Worm (Caenorhabditis elegans) whole organism, young adult: ENCODE measurements around the gene F38B7.10.

Source experiments
- D2030.7 ChIP-seq: fragments of 200-800 bp; sonication (Bioruptor generic); IDR thresholded peaks from 2 replicates; pipeline ENCODE4 v1.3.6; 2022; ENCODE audit warnings: missing genetic modification reagents, missing genetic modification characterization, missing compliant biosample characterization
- F33H1.4 ChIP-seq: fragments of 200-800 bp; sonication (Bioruptor generic); IDR thresholded peaks from 2 replicates; pipeline ENCODE4 v1.3.6; 2022; ENCODE audit warnings: missing genetic modification reagents, missing genetic modification characterization, missing compliant biosample characterization
- F57A8.1 ChIP-seq: fragments of 200-800 bp; sonication (Bioruptor generic); optimal IDR thresholded peaks from 2 replicates; lab custom pipeline; 2018; ENCODE audit warnings: mild to moderate bottlenecking, missing genetic modification characterization, moderate library complexity, missing compliant biosample characterization
- F57C9.4 ChIP-seq: sonication (generic microtip); optimal IDR thresholded peaks from 2 replicates; lab custom pipeline; 2017; ENCODE audit warnings: mild to moderate bottlenecking, missing genetic modification characterization, missing compliant biosample characterization
- K12H6.12 ChIP-seq: fragments of 200-800 bp; sonication (Bioruptor generic); optimal IDR thresholded peaks from 2 replicates; lab custom pipeline; 2018; ENCODE audit warnings: mild to moderate bottlenecking, missing genetic modification characterization, missing compliant biosample characterization
- T26A5.8 ChIP-seq: sonication (generic microtip); optimal IDR thresholded peaks from 2 replicates; lab custom pipeline; 2016; ENCODE audit warnings: missing genetic modification characterization, missing compliant biosample characterization
- Y53G8AR.9 ChIP-seq: fragments of 200-800 bp; sonication (Bioruptor generic); conservative IDR thresholded peaks from 2 replicates; pipeline ENCODE4 v1.3.6; 2022; ENCODE audit warnings: missing genetic modification reagents, missing genetic modification characterization, missing compliant biosample characterization
- aptf-3 ChIP-seq: fragments of 200-800 bp; sonication (Bioruptor generic); IDR thresholded peaks from 2 replicates; pipeline ENCODE4 v1.3.6; 2022; ENCODE audit warnings: missing genetic modification characterization, missing compliant biosample characterization
- ccch-3 ChIP-seq: fragments of 200-800 bp; sonication (Bioruptor generic); optimal IDR thresholded peaks from 2 replicates; lab custom pipeline; 2018; ENCODE audit warnings: mild to moderate bottlenecking, missing genetic modification characterization, missing compliant biosample characterization
- cebp-1 ChIP-seq, 2 experiments: fragments of 200-800 bp in 1 of 2; sonication (Bioruptor generic) in 1 of 2; sonication (generic microtip) in 1 of 2; IDR thresholded peaks in 1 of 2; optimal IDR thresholded peaks in 1 of 2; 2 replicates each; pipeline versions ENCODE4 v1.3.6 to Lab custom; 2017 to 2022; ENCODE audit warnings: missing compliant biosample characterization in 2 of 2, missing genetic modification characterization in 2 of 2, mild to moderate bottlenecking in 1 of 2, missing genetic modification reagents in 1 of 2, moderate library complexity in 1 of 2
- cebp-2 ChIP-seq: fragments of 200-800 bp; sonication (Bioruptor generic); IDR thresholded peaks from 2 replicates; pipeline ENCODE4 v1.3.6; 2022; ENCODE audit warnings: missing genetic modification characterization, missing compliant biosample characterization
- ceh-79 ChIP-seq: sonication (generic microtip); optimal IDR thresholded peaks from 2 replicates; lab custom pipeline; 2017; ENCODE audit warnings: mild to moderate bottlenecking, missing genetic modification characterization, missing compliant biosample characterization
- ceh-91 ChIP-seq: fragments of 200-800 bp; sonication (Bioruptor generic); IDR thresholded peaks from 2 replicates; pipeline ENCODE4 v1.3.6; 2022; ENCODE audit warnings: missing genetic modification reagents, missing genetic modification characterization, missing compliant biosample characterization
- chd-7 ChIP-seq: sonication (generic microtip); optimal IDR thresholded peaks from 2 replicates; lab custom pipeline; 2016; ENCODE audit warnings: mild to moderate bottlenecking, missing genetic modification characterization, moderate library complexity, missing compliant biosample characterization
- die-1 ChIP-seq: sonication (generic microtip); optimal IDR thresholded peaks from 2 replicates; lab custom pipeline; 2016; ENCODE audit warnings: missing genotype, mild to moderate bottlenecking, missing genetic modification characterization, missing compliant biosample characterization
- dox-1 ChIP-seq: fragments of 200-800 bp; sonication (Bioruptor generic); IDR thresholded peaks from 2 replicates; pipeline ENCODE4 v1.3.6; 2022; ENCODE audit warnings: missing genetic modification reagents, missing genetic modification characterization, missing compliant biosample characterization
- egl-44 ChIP-seq: fragments of 200-800 bp; sonication (Bioruptor generic); IDR thresholded peaks from 2 replicates; pipeline ENCODE4 v1.3.6; 2022; ENCODE audit warnings: missing genetic modification reagents, missing genetic modification characterization, missing compliant biosample characterization
- ets-4 ChIP-seq: fragments of 200-800 bp; sonication (Bioruptor generic); optimal IDR thresholded peaks from 2 replicates; lab custom pipeline; 2018; ENCODE audit warnings: mild to moderate bottlenecking, missing genetic modification characterization, missing compliant biosample characterization
- fkh-3 ChIP-seq: sonication (generic microtip); optimal IDR thresholded peaks from 2 replicates; lab custom pipeline; 2016; ENCODE audit warnings: mild to moderate bottlenecking, missing genetic modification characterization, missing compliant biosample characterization
- him-1 ChIP-seq: sonication (generic microtip); optimal IDR thresholded peaks from 2 replicates; lab custom pipeline; 2016; ENCODE audit warnings: missing genotype, missing genetic modification reagents, missing genetic modification characterization, missing compliant biosample characterization
- hmg-1.2 ChIP-seq: fragments of 200-800 bp; sonication (Bioruptor generic); IDR thresholded peaks from 2 replicates; pipeline ENCODE4 v1.3.6; 2022; ENCODE audit warnings: missing genetic modification reagents, missing genetic modification characterization, missing compliant biosample characterization
- hmg-20 ChIP-seq: fragments of 200-800 bp; sonication (Bioruptor generic); IDR thresholded peaks from 2 replicates; pipeline ENCODE4 v1.3.6; 2022; ENCODE audit warnings: missing genetic modification reagents, missing genetic modification characterization, missing compliant biosample characterization
- hrde-1 ChIP-seq: sonication (generic microtip); optimal IDR thresholded peaks from 2 replicates; lab custom pipeline; 2016; ENCODE audit warnings: missing genetic modification characterization, mild to moderate bottlenecking, missing compliant biosample characterization, moderate library complexity, missing genotype, missing genetic modification reagents, borderline replicate concordance
- hsf-1 ChIP-seq: fragments of 200-800 bp; sonication (Bioruptor generic); IDR thresholded peaks from 2 replicates; pipeline ENCODE4 v1.3.6; 2022; ENCODE audit warnings: missing genetic modification reagents, missing genetic modification characterization, missing compliant biosample characterization
- lin-54 ChIP-seq: fragments of 200-800 bp; sonication (Bioruptor generic); optimal IDR thresholded peaks from 2 replicates; lab custom pipeline; 2018; ENCODE audit warnings: mild to moderate bottlenecking, missing genetic modification characterization, missing compliant biosample characterization
- lsl-1 ChIP-seq: fragments of 200-800 bp; sonication (Bioruptor generic); optimal IDR thresholded peaks from 2 replicates; lab custom pipeline; 2018; ENCODE audit warnings: mild to moderate bottlenecking, missing genetic modification characterization, moderate library complexity, missing compliant biosample characterization
- madf-3 ChIP-seq: fragments of 200-800 bp; sonication (Bioruptor generic); IDR thresholded peaks from 2 replicates; pipeline ENCODE4 v1.3.6; 2022; ENCODE audit warnings: missing genetic modification reagents, missing genetic modification characterization, missing compliant biosample characterization
- madf-6 ChIP-seq: fragments of 200-800 bp; sonication (Bioruptor generic); IDR thresholded peaks from 2 replicates; pipeline ENCODE4 v1.3.6; 2022; ENCODE audit warnings: missing genetic modification reagents, missing genetic modification characterization, missing compliant biosample characterization
- madf-8 ChIP-seq: fragments of 200-800 bp; sonication (Bioruptor generic); conservative IDR thresholded peaks from 2 replicates; pipeline ENCODE4 v1.3.6; 2022; ENCODE audit warnings: missing genetic modification reagents, missing genetic modification characterization, missing compliant biosample characterization
- mcd-1 ChIP-seq: fragments of 200-800 bp; sonication (Bioruptor generic); IDR thresholded peaks from 2 replicates; pipeline ENCODE4 v1.3.6; 2022; ENCODE audit warnings: missing genetic modification reagents, missing genetic modification characterization, missing compliant biosample characterization
- mes-4 ChIP-seq: sonication (generic microtip); optimal IDR thresholded peaks from 2 replicates; lab custom pipeline; 2016; ENCODE audit warnings: missing genotype, missing genetic modification characterization, missing compliant biosample characterization
- mxl-1 ChIP-seq: sonication (generic microtip); optimal IDR thresholded peaks from 2 replicates; lab custom pipeline; 2016; ENCODE audit warnings: missing genetic modification characterization, missing compliant biosample characterization
- nhr-120 ChIP-seq: fragments of 200-800 bp; sonication (Bioruptor generic); IDR thresholded peaks from 2 replicates; pipeline ENCODE4 v1.3.6; 2022; ENCODE audit warnings: missing genetic modification characterization, missing compliant biosample characterization
- pbrm-1 ChIP-seq: fragments of 200-800 bp; sonication (Bioruptor generic); IDR thresholded peaks from 2 replicates; pipeline ENCODE4 v1.3.6; 2022; ENCODE audit warnings: missing genetic modification reagents, missing genetic modification characterization, missing compliant biosample characterization
- rcor-1 ChIP-seq: fragments of 200-800 bp; sonication (Bioruptor generic); IDR thresholded peaks from 2 replicates; pipeline ENCODE4 v1.3.6; 2022; ENCODE audit warnings: missing genetic modification reagents, missing genetic modification characterization, missing compliant biosample characterization
- rec-8 ChIP-seq, 2 experiments: sonication (generic microtip); optimal IDR thresholded peaks; 2 replicates each; lab custom pipeline; 2016; ENCODE audit warnings: mild to moderate bottlenecking in 2 of 2, missing genetic modification characterization in 2 of 2, missing genetic modification reagents in 2 of 2, missing genotype in 2 of 2, missing biosample characterization in 1 of 2, missing compliant biosample characterization in 1 of 2, moderate library complexity in 1 of 2
- sea-2 ChIP-seq: fragments of 200-800 bp; sonication (Bioruptor generic); IDR thresholded peaks from 2 replicates; pipeline ENCODE4 v1.3.6; 2022; ENCODE audit warnings: missing genetic modification characterization, missing compliant biosample characterization
- sptf-2 ChIP-seq: fragments of 200-800 bp; sonication (Bioruptor generic); optimal IDR thresholded peaks from 2 replicates; lab custom pipeline; 2018; ENCODE audit warnings: mild to moderate bottlenecking, missing genetic modification characterization, missing compliant biosample characterization
- tbp1 ChIP-seq: fragments of 200-800 bp; sonication (Bioruptor generic); optimal IDR thresholded peaks from 2 replicates; lab custom pipeline; 2018; ENCODE audit warnings: mild to moderate bottlenecking, missing genetic modification characterization, missing compliant biosample characterization
- tbx-9 ChIP-seq: sonication (generic microtip); optimal IDR thresholded peaks from 2 replicates; lab custom pipeline; 2016; ENCODE audit warnings: borderline replicate concordance, missing genetic modification characterization, inconsistent platforms, missing compliant biosample characterization
- tlf-1 ChIP-seq: fragments of 200-800 bp; sonication (Bioruptor generic); optimal IDR thresholded peaks from 2 replicates; lab custom pipeline; 2018; ENCODE audit warnings: mild to moderate bottlenecking, missing genetic modification characterization, missing compliant biosample characterization
- unc-130 ChIP-seq: sonication (generic microtip); optimal IDR thresholded peaks from 2 replicates; lab custom pipeline; 2016; ENCODE audit warnings: missing genetic modification reagents, missing genetic modification characterization, missing compliant biosample characterization
- unc-62 ChIP-seq: fragments of 150-350 bp; optimal IDR thresholded peaks from 2 replicates; lab custom pipeline; 2014; ENCODE audit warnings: missing biosample characterization, missing genetic modification reagents, missing genetic modification characterization
- zfh-2 ChIP-seq: fragments of 200-800 bp; sonication (Bioruptor generic); conservative IDR thresholded peaks from 2 replicates; pipeline ENCODE4 v1.3.6; 2022; ENCODE audit warnings: missing genetic modification reagents, missing genetic modification characterization, missing compliant biosample characterization
- ztf-22 ChIP-seq: fragments of 200-800 bp; sonication (Bioruptor generic); optimal IDR thresholded peaks from 2 replicates; lab custom pipeline; 2018; ENCODE audit warnings: mild to moderate bottlenecking, missing genetic modification characterization, moderate library complexity, missing compliant biosample characterization
- ztf-26 ChIP-seq: sonication (generic microtip); optimal IDR thresholded peaks from 2 replicates; lab custom pipeline; 2017; ENCODE audit warnings: missing genetic modification characterization, missing compliant biosample characterization
- ztf-28 ChIP-seq: fragments of 200-800 bp; sonication (Bioruptor generic); IDR thresholded peaks from 2 replicates; pipeline ENCODE4 v1.3.6; 2022; ENCODE audit warnings: missing genetic modification reagents, missing genetic modification characterization, missing compliant biosample characterization
- ztf-3 ChIP-seq: fragments of 200-800 bp; sonication (Bioruptor generic); optimal IDR thresholded peaks from 2 replicates; lab custom pipeline; 2018; ENCODE audit warnings: mild to moderate bottlenecking, missing genetic modification characterization, missing compliant biosample characterization

The F38B7.10 gene

DNA sequence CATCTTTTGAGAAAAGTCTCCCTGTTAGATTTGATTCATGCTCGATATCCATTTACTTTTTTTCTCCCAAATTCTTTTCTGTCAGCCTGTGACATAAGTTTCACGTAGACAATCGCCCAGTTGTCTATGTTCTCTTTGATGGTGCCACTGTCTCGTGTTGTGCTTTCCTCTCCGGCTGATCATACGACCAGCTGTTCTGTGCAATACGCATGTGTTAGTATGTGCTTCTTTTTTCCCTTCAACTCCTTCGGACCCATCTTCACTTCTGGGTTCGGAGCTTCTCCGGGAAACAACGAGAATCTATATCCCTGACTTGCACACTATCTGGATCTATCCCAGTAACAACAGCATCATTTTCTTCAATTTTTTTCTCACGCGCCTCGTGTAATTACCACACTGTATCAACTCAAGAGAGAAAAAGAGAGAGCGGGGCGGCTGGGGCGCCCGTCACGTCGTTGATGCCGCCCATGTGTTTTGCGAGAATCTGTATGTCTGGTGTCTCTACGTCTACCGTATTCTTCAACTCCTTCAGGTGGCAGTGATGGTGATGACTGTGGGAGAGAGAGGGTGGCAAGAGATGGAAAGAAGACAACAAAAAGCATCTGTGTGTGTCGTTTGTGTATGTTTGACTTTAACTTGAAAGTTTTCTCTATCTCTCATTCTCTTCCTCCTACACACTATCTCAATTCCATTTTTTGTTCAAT lies 13.3 kb upstream of the F38B7.10 start (continued):
- TF ChIP-seq die-1 (tag; lab: Kevin White, UChicago) (peak; percentile 48), hsf-1 (GFP tag; lab: Robert Waterston, UW) (no peak), madf-3 (0 out of 2 replicates have a peak, but pooled peaks have one; percentile 23), F57C9.4 (tag; lab: Kevin White, UChicago) (no peak), lsl-1 (GFP tag; lab: Kevin White, UChicago) (no peak), ztf-28 (no peak), tbp1 (GFP tag; lab: Kevin White, UChicago) (peak; percentile 22), pbrm-1 (GFP tag; lab: Robert Waterston, UW) (0 out of 2 replicates have a peak, but pooled peaks have one; percentile 50), madf-8 (no peak), dox-1 (GFP tag; lab: Robert Waterston, UW) (peak; percentile 52; the same call in 1 of the 2 replicates), aptf-3 (GFP tag; lab: Robert Waterston, UW) (no peak), zfh-2 (GFP tag; lab: Robert Waterston, UW) (peak; percentile 79), unc-62 (GFP tag; lab: Kevin White, UChicago) (peak; percentile 65), ztf-26 (tag; lab: Kevin White, UChicago) (peak; percentile 70), egl-44 (0 out of 2 replicates have a peak, but pooled peaks have one; percentile 57), ztf-3 (GFP tag; lab: Kevin White, UChicago) (peak; percentile 34), ztf-22 (no peak), hrde-1 (tag; lab: Kevin White, UChicago) (no peak), ceh-79 (tag; lab: Kevin White, UChicago) (no peak), F33H1.4 (GFP tag; lab: Robert Waterston, UW) (no peak), fkh-3 (tag; lab: Kevin White, UChicago) (no peak), cebp-2 (GFP tag; lab: Robert Waterston, UW) (no peak), cebp-1 (GFP tag; IDR thresholded peaks at IDR 0.05; lab: Robert Waterston, UW) (no peak), cebp-1 (tag; optimal IDR thresholded peaks at IDR 0.05; lab: Kevin White, UChicago) (peak; percentile 77), chd-7 (tag; lab: Kevin White, UChicago) (peak; percentile 69), F57A8.1 (no peak), mcd-1 (GFP tag; lab: Robert Waterston, UW) (no peak), mxl-1 (no peak), lin-54 (peak; percentile 8), ets-4 (GFP tag; lab: Kevin White, UChicago) (peak; percentile 28), Y53G8AR.9 (0 out of 2 replicates have a peak, but pooled peaks have one; percentile 10), rcor-1 (GFP tag; lab: Robert Waterston, UW) (no peak), sptf-2 (no peak), tbx-9 (tag; lab: Kevin White, UChicago) (no peak), hmg-20 (GFP tag; lab: Robert Waterston, UW) (no peak), unc-130 (GFP tag; lab: Kevin White, UChicago) (no peak), nhr-120 (GFP tag; lab: Robert Waterston, UW) (no peak), ccch-3 (no peak), rec-8 (tag; optimal IDR thresholded peaks at IDR 0.05; lab: Kevin White, UChicago) (no peak), sea-2 (GFP tag; lab: Robert Waterston, UW) (no peak), D2030.7 (GFP tag; lab: Robert Waterston, UW) (no peak), K12H6.12 (tag; lab: Kevin White, UChicago) (peak; percentile 76), madf-6 (GFP tag; lab: Robert Waterston, UW) (no peak), mes-4 (tag; lab: Kevin White, UChicago) (no peak), ceh-91 (no peak), T26A5.8 (no peak), hmg-1.2 (GFP tag; lab: Robert Waterston, UW) (peak; percentile 78), tlf-1 (GFP tag; lab: Kevin White, UChicago) (peak; percentile 42), him-1 (no peak)
